Fruit fly (Drosophila melanogaster) whole organism, embryonic: ENCODE data around the gene CG43689.

Source experiments
- CG10431 ChIP-seq: fragments of 200-800 bp; sonication (Bioruptor generic); optimal IDR thresholded peaks from 3 replicates; lab custom pipeline; 2018; ENCODE audit warnings: missing biosample characterization, mild to moderate bottlenecking, missing genetic modification characterization
- CG10959 ChIP-seq: fragments of 200-800 bp; sonication (Bioruptor generic); IDR thresholded peaks from 2 replicates; pipeline ENCODE4 v1.3.6; 2022; ENCODE audit warnings: missing biosample characterization, missing genetic modification characterization
- CG11696 ChIP-seq: fragments of 200-800 bp; sonication (Bioruptor generic); IDR thresholded peaks from 2 replicates; pipeline ENCODE4 v1.3.6; 2022; ENCODE audit warnings: missing biosample characterization, missing genetic modification characterization
- CG1233 ChIP-seq: fragments of 200-800 bp; sonication (Bioruptor generic); optimal IDR thresholded peaks from 4 replicates; lab custom pipeline; 2018; ENCODE audit warnings: missing biosample characterization, mild to moderate bottlenecking, missing genetic modification characterization
- CG13123 ChIP-seq: fragments of 200-800 bp; sonication (Bioruptor generic); optimal IDR thresholded peaks from 2 replicates; lab custom pipeline; 2016; ENCODE audit warnings: missing biosample characterization, missing genetic modification characterization
- CG1647 ChIP-seq: fragments of 200-800 bp; sonication (Bioruptor generic); optimal IDR thresholded peaks from 3 replicates; lab custom pipeline; 2016; ENCODE audit warnings: missing biosample characterization, missing genetic modification characterization
- CG1832 ChIP-seq: fragments of 200-800 bp; sonication (Bioruptor generic); optimal IDR thresholded peaks from 2 replicates; lab custom pipeline; 2017; ENCODE audit warnings: missing biosample characterization, mild to moderate bottlenecking, missing genetic modification characterization, inconsistent platforms
- CG18476 ChIP-seq: fragments of 200-800 bp; sonication (Bioruptor generic); optimal IDR thresholded peaks from 2 replicates; lab custom pipeline; 2016; ENCODE audit warnings: missing biosample characterization, mild to moderate bottlenecking, missing genetic modification characterization
- CG18764 ChIP-seq: fragments of 200-800 bp; sonication (Bioruptor generic); optimal IDR thresholded peaks from 3 replicates; lab custom pipeline; 2016; ENCODE audit warnings: missing biosample characterization, missing genetic modification characterization
- CG2712 ChIP-seq: fragments of 200-800 bp; optimal IDR thresholded peaks from 3 replicates; lab custom pipeline; 2019; ENCODE audit warnings: missing biosample characterization, mild to moderate bottlenecking, missing genetic modification characterization, moderate library complexity
- CG3163 ChIP-seq: fragments of 200-800 bp; sonication (Bioruptor generic); optimal IDR thresholded peaks from 3 replicates; lab custom pipeline; 2016; ENCODE audit warnings: missing biosample characterization, missing genetic modification characterization
- CG34224 ChIP-seq: fragments of 200-800 bp; sonication (Bioruptor generic); IDR thresholded peaks from 3 replicates; pipeline ENCODE4 v1.3.6; 2022; ENCODE audit warnings: missing biosample characterization, missing genetic modification characterization; ENCODE audit not compliant: partially characterized antibody
- CG3726 ChIP-seq: fragments of 200-800 bp; sonication (Bioruptor generic); IDR thresholded peaks from 3 replicates; pipeline ENCODE4, ENCODE4 v1.3.6; 2022; ENCODE audit warnings: missing biosample characterization, missing genetic modification characterization
- CG4404 ChIP-seq: fragments of 200-800 bp; sonication (Bioruptor generic); IDR thresholded peaks from 2 replicates; pipeline ENCODE4 v1.3.6; 2022; ENCODE audit warnings: missing biosample characterization, missing genetic modification characterization
- CG4424 ChIP-seq: fragments of 200-800 bp; sonication (Bioruptor generic); optimal IDR thresholded peaks from 3 replicates; lab custom pipeline; 2016; ENCODE audit warnings: missing biosample characterization, missing genetic modification characterization
- CG5180 ChIP-seq: fragments of 200-800 bp; sonication (Bioruptor generic); optimal IDR thresholded peaks from 3 replicates; lab custom pipeline; 2017; ENCODE audit warnings: missing biosample characterization, missing genetic modification characterization, mild to moderate bottlenecking, moderate library complexity, missing genetic modification reagents
- CG5245 ChIP-seq: fragments of 200-800 bp; sonication (Bioruptor generic); optimal IDR thresholded peaks from 3 replicates; lab custom pipeline; 2016; ENCODE audit warnings: missing biosample characterization, missing genetic modification characterization
- CG7745 ChIP-seq: fragments of 200-800 bp; sonication (Bioruptor generic); optimal IDR thresholded peaks from 2 replicates; lab custom pipeline; 2018; ENCODE audit warnings: missing biosample characterization, mild to moderate bottlenecking, missing genetic modification characterization, moderate library complexity
- CG9215 ChIP-seq: fragments of 200-800 bp; sonication (Bioruptor generic); IDR thresholded peaks from 2 replicates; pipeline ENCODE4 v1.3.6; 2022; ENCODE audit warnings: missing biosample characterization, missing genetic modification characterization
- Doc3 ChIP-seq: fragments of 200-800 bp; sonication (Bioruptor generic); IDR thresholded peaks from 3 replicates; pipeline ENCODE4 v1.3.6; 2022; ENCODE audit warnings: missing biosample characterization, missing genetic modification characterization; ENCODE audit not compliant: partially characterized antibody
- Dp ChIP-seq: fragments of 200-800 bp; sonication (Bioruptor generic); optimal IDR thresholded peaks from 2 replicates; lab custom pipeline; 2018; ENCODE audit warnings: missing biosample characterization, mild to moderate bottlenecking, missing genetic modification characterization, moderate library complexity
- Fer2 ChIP-seq: fragments of 200-800 bp; sonication (Bioruptor generic); optimal IDR thresholded peaks from 2 replicates; lab custom pipeline; 2018; ENCODE audit warnings: missing biosample characterization, mild to moderate bottlenecking, missing genetic modification characterization, moderate library complexity
- GATAe ChIP-seq: fragments of 200-800 bp; sonication (Bioruptor generic); conservative IDR thresholded peaks from 2 replicates; pipeline ENCODE4 v1.3.6; 2022; ENCODE audit warnings: missing biosample characterization, missing genetic modification characterization
- H15 ChIP-seq: fragments of 200-800 bp; sonication (Bioruptor generic); IDR thresholded peaks from 3 replicates; pipeline ENCODE4 v1.3.6; 2022; ENCODE audit warnings: missing biosample characterization, missing genetic modification characterization
- HLH4C ChIP-seq: fragments of 200-800 bp; sonication (Bioruptor generic); IDR thresholded peaks from 3 replicates; pipeline ENCODE4 v1.3.6; 2022; ENCODE audit warnings: missing biosample characterization, missing genetic modification characterization; ENCODE audit not compliant: partially characterized antibody
- Hmr ChIP-seq: fragments of 200-800 bp; sonication (Bioruptor generic); optimal IDR thresholded peaks from 3 replicates; lab custom pipeline; 2017; ENCODE audit warnings: mild to moderate bottlenecking, missing biosample characterization, missing genetic modification reagents, missing genetic modification characterization
- Hmx ChIP-seq: fragments of 200-800 bp; sonication (Bioruptor generic); optimal IDR thresholded peaks from 2 replicates; lab custom pipeline; 2016; ENCODE audit warnings: missing biosample characterization, missing genetic modification characterization
- Hsf ChIP-seq: fragments of 200-800 bp; sonication (Bioruptor generic); optimal IDR thresholded peaks from 3 replicates; lab custom pipeline; 2016; ENCODE audit warnings: missing biosample characterization, missing genetic modification characterization
- Kr ChIP-seq: fragments of 200-800 bp; sonication (Bioruptor generic); optimal IDR thresholded peaks from 2 replicates; lab custom pipeline; 2017; ENCODE audit warnings: missing biosample characterization, mild to moderate bottlenecking, missing genetic modification characterization
- MTF-1 ChIP-seq: fragments of 200-800 bp; sonication (Bioruptor generic); optimal IDR thresholded peaks from 2 replicates; lab custom pipeline; 2018; ENCODE audit warnings: missing biosample characterization, mild to moderate bottlenecking, missing genetic modification characterization, borderline replicate concordance
- Nf-YC ChIP-seq: fragments of 200-800 bp; optimal IDR thresholded peaks from 3 replicates; lab custom pipeline; 2019; ENCODE audit warnings: missing biosample characterization, mild to moderate bottlenecking, missing genetic modification characterization, moderate library complexity
- Rx ChIP-seq: fragments of 200-800 bp; sonication (Bioruptor generic); IDR thresholded peaks from 2 replicates; pipeline ENCODE4 v1.3.6; 2022; ENCODE audit warnings: missing biosample characterization, missing genetic modification characterization
- amos ChIP-seq: fragments of 200-800 bp; sonication (Bioruptor generic); IDR thresholded peaks from 2 replicates; pipeline ENCODE4 v1.3.6; 2022; ENCODE audit warnings: missing biosample characterization, missing genetic modification characterization; ENCODE audit not compliant: partially characterized antibody
- cwo ChIP-seq: fragments of 200-800 bp; sonication (Bioruptor generic); optimal IDR thresholded peaks from 3 replicates; lab custom pipeline; 2017; ENCODE audit warnings: missing biosample characterization, missing genetic modification characterization, mild to moderate bottlenecking, moderate library complexity, missing genetic modification reagents
- danr ChIP-seq: fragments of 200-800 bp; sonication (Bioruptor generic); IDR thresholded peaks from 2 replicates; pipeline ENCODE4 v1.3.6; 2022; ENCODE audit warnings: missing biosample characterization, missing genetic modification characterization
- disco-r ChIP-seq: fragments of 200-800 bp; sonication (Bioruptor generic); optimal IDR thresholded peaks from 2 replicates; lab custom pipeline; 2016; ENCODE audit warnings: missing biosample characterization, missing genetic modification characterization
- fd102C ChIP-seq: fragments of 200-800 bp; sonication (Bioruptor generic); optimal IDR thresholded peaks from 2 replicates; lab custom pipeline; 2018; ENCODE audit warnings: missing biosample characterization, mild to moderate bottlenecking, missing genetic modification characterization, moderate library complexity
- fru ChIP-seq: fragments of >200 bp; optimal IDR thresholded peaks from 2 replicates; lab custom pipeline; 2017
- hb ChIP-seq: fragments of 200-800 bp; sonication (Bioruptor generic); IDR thresholded peaks from 3 replicates; pipeline ENCODE4 v1.3.6; 2022; ENCODE audit warnings: missing biosample characterization, missing genetic modification characterization; ENCODE audit not compliant: partially characterized antibody
- mam ChIP-seq: fragments of 200-800 bp; sonication (Bioruptor generic); optimal IDR thresholded peaks from 3 replicates; lab custom pipeline; 2016; ENCODE audit warnings: missing biosample characterization, missing genetic modification characterization
- odd ChIP-seq: fragments of 200-800 bp; sonication (Bioruptor generic); optimal IDR thresholded peaks from 2 replicates; lab custom pipeline; 2017; ENCODE audit warnings: missing biosample characterization, mild to moderate bottlenecking, missing genetic modification characterization
- p53 ChIP-seq: fragments of 200-800 bp; sonication (Bioruptor generic); optimal IDR thresholded peaks from 2 replicates; lab custom pipeline; 2016; ENCODE audit warnings: missing biosample characterization, missing genetic modification characterization
- pum ChIP-seq: fragments of 200-800 bp; sonication (Bioruptor generic); optimal IDR thresholded peaks from 2 replicates; lab custom pipeline; 2016; ENCODE audit warnings: missing biosample characterization, missing genetic modification characterization
- sim ChIP-seq: fragments of 200-800 bp; sonication (Bioruptor generic); IDR thresholded peaks from 2 replicates; pipeline ENCODE4 v1.3.6; 2022; ENCODE audit warnings: missing biosample characterization, missing genetic modification characterization
- slbo ChIP-seq: fragments of 200-800 bp; sonication (Bioruptor generic); IDR thresholded peaks from 2 replicates; pipeline ENCODE4 v1.3.6; 2022; ENCODE audit warnings: missing biosample characterization, missing genetic modification characterization
- slp2 ChIP-seq: fragments of 200-800 bp; sonication (Bioruptor generic); optimal IDR thresholded peaks from 2 replicates; lab custom pipeline; 2016; ENCODE audit warnings: missing biosample characterization, missing genetic modification characterization
- stwl ChIP-seq: fragments of 200-800 bp; sonication (Bioruptor generic); optimal IDR thresholded peaks from 3 replicates; lab custom pipeline; 2018; ENCODE audit warnings: missing biosample characterization, mild to moderate bottlenecking, missing genetic modification characterization, moderate library complexity
- tll ChIP-seq, 2 experiments: fragments of 200-800 bp in 1 of 2; fragments of >200 bp in 1 of 2; sonication (Bioruptor generic) in 1 of 2; optimal IDR thresholded peaks; 2 replicates each; lab custom pipeline; 2017 to 2019; ENCODE audit warnings: missing biosample characterization in 2 of 2, missing genetic modification characterization in 2 of 2, mild to moderate bottlenecking in 1 of 2, moderate library complexity in 1 of 2
- toy ChIP-seq: fragments of 200-800 bp; sonication (Bioruptor generic); IDR thresholded peaks from 2 replicates; pipeline ENCODE4 v1.3.6; 2022; ENCODE audit warnings: missing biosample characterization, missing genetic modification characterization
- vvl ChIP-seq: fragments of 200-800 bp; sonication (Bioruptor generic); IDR thresholded peaks from 2 replicates; pipeline ENCODE4 v1.3.6; 2022; ENCODE audit warnings: missing biosample characterization, missing genetic modification characterization
- zfh2 ChIP-seq: fragments of 200-800 bp; sonication (Bioruptor generic); optimal IDR thresholded peaks from 2 replicates; lab custom pipeline; 2016; ENCODE audit warnings: missing biosample characterization, missing genetic modification characterization

The CG43689 gene

DNA sequence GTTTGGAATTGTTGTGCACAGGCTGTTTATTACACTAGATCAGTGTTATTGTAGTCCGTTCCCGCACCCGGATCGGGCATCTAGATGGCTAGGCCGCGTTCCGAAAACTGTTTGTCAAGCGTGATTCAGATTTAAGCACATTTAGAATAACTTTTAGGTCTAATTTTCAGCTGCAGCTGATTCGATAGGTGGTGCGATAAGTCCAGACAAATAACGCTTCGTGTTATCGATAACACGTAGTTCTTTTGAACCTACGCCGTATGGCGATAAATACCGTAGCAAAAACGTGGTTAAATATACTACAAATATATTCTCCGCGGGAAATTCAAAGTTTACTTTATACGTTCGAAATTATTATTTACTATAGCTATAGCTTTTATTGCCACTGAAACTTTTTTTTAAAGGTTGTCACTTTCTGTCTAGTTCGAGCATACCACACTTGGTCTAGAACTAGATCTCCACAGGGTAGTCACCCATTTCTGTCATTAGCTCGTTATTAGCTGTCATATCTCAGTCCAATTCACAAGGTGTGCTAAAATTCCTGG, 25.4 kb downstream of the CG43689 start, which contains the start of the genes Cmtr1 and CG15375 (continued):
- TF ChIP-seq Hmr (GFP tag; lab: Kevin White, UChicago) (no peak), sim (GFP tag; lab: Robert Waterston, UW) (no peak), CG5245 (GFP tag; lab: Kevin White, UChicago) (no peak), slbo (no peak), CG9215 (GFP tag; lab: Robert Waterston, UW) (no peak), cwo (GFP tag; lab: Kevin White, UChicago) (no peak), CG34224 (peak; percentile 76), CG3726 (GFP tag; lab: Robert Waterston, UW) (no peak), GATAe (GFP tag; lab: Robert Waterston, UW) (no peak), danr (no peak), H15 (GFP tag; lab: Robert Waterston, UW) (no peak), Doc3 (GFP tag; lab: Robert Waterston, UW) (peak; percentile 59; the same call in 2 of the 3 replicates), Hmx (GFP tag; lab: Kevin White, UChicago) (no peak), Rx (GFP tag; lab: Robert Waterston, UW) (no peak), Hsf (GFP tag; lab: Kevin White, UChicago) (no peak), fru (lab: Kevin White, UChicago) (no peak), hb (peak; percentile 72; the same call in 2 of the 3 replicates), CG11696 (GFP tag; lab: Robert Waterston, UW) (no peak), MTF-1 (GFP tag; lab: Kevin White, UChicago) (no peak), p53 (GFP tag; lab: Kevin White, UChicago) (no peak), CG10959 (GFP tag; lab: Robert Waterston, UW) (no peak), tll (GFP tag; optimal IDR thresholded peaks at IDR 0.05; lab: Kevin White, UChicago) (no peak), CG5180 (GFP tag; lab: Kevin White, UChicago) (no peak), CG18476 (GFP tag; lab: Kevin White, UChicago) (no peak), CG2712 (tag; lab: Kevin White, UChicago) (no peak), odd (GFP tag; lab: Kevin White, UChicago) (no peak), Kr (GFP tag; lab: Kevin White, UChicago) (no peak), CG1832 (GFP tag; lab: Kevin White, UChicago) (no peak), CG3163 (GFP tag; lab: Kevin White, UChicago) (no peak), CG13123 (GFP tag; lab: Kevin White, UChicago) (no peak), CG1647 (GFP tag; lab: Kevin White, UChicago) (no peak), CG18764 (GFP tag; lab: Kevin White, UChicago) (no peak), fd102C (GFP tag; lab: Kevin White, UChicago) (no peak), HLH4C (GFP tag; lab: Robert Waterston, UW) (peak; percentile 82)

DNA sequence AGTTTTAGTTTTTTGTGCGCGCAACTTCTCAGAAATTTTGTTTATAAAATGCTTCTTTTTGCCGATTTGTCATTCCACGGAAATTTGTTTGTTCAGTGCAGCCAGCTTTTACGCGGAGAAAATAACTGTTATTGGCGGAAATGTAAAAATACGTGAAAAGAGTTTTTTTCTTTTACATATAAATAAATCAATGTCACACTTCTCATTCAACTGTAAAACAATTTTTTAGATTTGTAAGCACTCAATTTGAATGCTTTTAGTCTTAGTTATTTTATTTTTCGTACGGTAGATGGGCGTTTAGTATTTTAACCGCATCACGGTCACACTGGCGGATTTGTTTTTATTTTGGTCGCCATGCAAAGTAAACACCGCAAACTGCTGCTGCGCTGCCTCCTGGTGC, 28.6 kb downstream of the CG43689 start, which contains the start of the genes Xpac and brn:
TSS of gene Xpac (minus strand) at position 66 of the 400 bp plus-strand sequence.
TSS of gene brn (plus strand) at position 211 of the 400 bp plus-strand sequence.
- TF ChIP-seq Nf-YC (tag; lab: Kevin White, UChicago) (peak; percentile 4), amos (GFP tag; lab: Robert Waterston, UW) (no peak), CG1233 (no peak), slp2 (GFP tag; lab: Kevin White, UChicago) (no peak), CG7745 (no peak), CG4424 (no peak), Fer2 (tag; lab: Kevin White, UChicago) (no peak), odd (GFP tag; lab: Kevin White, UChicago) (no peak), pum (no peak), toy (GFP tag; lab: Robert Waterston, UW) (no peak), CG10431 (no peak), disco-r (GFP tag; lab: Kevin White, UChicago) (no peak), CG13123 (GFP tag; lab: Kevin White, UChicago) (no peak), CG3726 (GFP tag; lab: Robert Waterston, UW) (no peak), mam (GFP tag; lab: Kevin White, UChicago) (no peak), CG4404 (GFP tag; lab: Robert Waterston, UW) (no peak), stwl (tag; lab: Kevin White, UChicago) (peak; percentile 46), vvl (GFP tag; lab: Robert Waterston, UW) (no peak), zfh2 (no peak), Dp (GFP tag; lab: Kevin White, UChicago) (peak; percentile 61)
